Fruit fly (Drosophila melanogaster): Measurements from ENCODE around the gene CG6409.

DNA sequence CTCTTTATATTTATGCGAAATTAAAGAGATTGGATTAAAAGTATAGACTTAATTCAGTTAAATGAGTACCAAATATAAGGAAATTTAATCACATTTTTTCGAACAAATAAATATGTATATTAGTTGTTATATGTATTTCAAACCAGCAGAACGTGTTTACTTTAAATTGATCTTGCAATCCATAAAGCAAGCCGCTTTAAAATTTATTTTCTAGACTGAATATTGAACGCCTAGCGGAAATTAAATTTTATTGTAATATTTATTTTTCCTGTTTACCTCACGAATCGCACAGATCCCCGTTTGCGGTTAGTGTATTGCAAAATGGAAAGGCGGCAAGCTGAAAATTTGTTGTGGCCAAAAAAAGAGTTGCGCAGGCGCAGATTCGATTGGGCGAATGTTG is 45.2 kb upstream of the CG6409 start:
- TF ChIP-seq ttk (optimal IDR thresholded peaks at IDR 0.05) = no peak
- TF ChIP-seq Sin3A (optimal IDR thresholded peaks at IDR 0.05) = no peak
- no peak for TF ChIP-seq insv (optimal IDR thresholded peaks at IDR 0.05)
- no peak for TF ChIP-seq Myc (optimal IDR thresholded peaks at IDR 0.05)
- TF ChIP-seq psq (optimal IDR thresholded peaks at IDR 0.05) = no peak
- TF ChIP-seq h (optimal IDR thresholded peaks at IDR 0.05) = no peak

Measured in Kc167 (cell line).